Fruit fly (Drosophila melanogaster) whole organism, prepupa: ENCODE results near the gene Spase25.
A peak's percentile ranks its signal among the peaks of the same experiment; 100 is the strongest.

ENCODE experiments used
- CG10631 ChIP-seq: fragments of 200-800 bp; sonication (Bioruptor generic); optimal IDR thresholded peaks from 2 replicates; lab custom pipeline; 2016; ENCODE audit warnings: missing biosample characterization, missing genetic modification characterization
- CG15336 ChIP-seq: fragments of 200-800 bp; sonication (Bioruptor generic); IDR thresholded peaks from 2 replicates; pipeline ENCODE4 v1.3.6; 2022; ENCODE audit warnings: missing biosample characterization, missing genetic modification characterization
- CG8319 ChIP-seq: fragments of 200-800 bp; sonication (Bioruptor generic); optimal IDR thresholded peaks from 3 replicates; lab custom pipeline; 2016; ENCODE audit warnings: missing biosample characterization, missing genetic modification characterization
- CG8632 ChIP-seq: fragments of 200-800 bp; sonication (Bioruptor generic); optimal IDR thresholded peaks from 3 replicates; lab custom pipeline; 2016; ENCODE audit warnings: missing biosample characterization, missing genetic modification characterization
- Ets96B ChIP-seq: fragments of 200-800 bp; optimal IDR thresholded peaks from 2 replicates; lab custom pipeline; 2019; ENCODE audit warnings: missing biosample characterization, mild to moderate bottlenecking, missing genetic modification characterization, moderate library complexity
- Hr38 ChIP-seq: sonication (Bioruptor generic); optimal IDR thresholded peaks from 2 replicates; lab custom pipeline; 2016; ENCODE audit warnings: missing biosample characterization, missing genetic modification characterization
- OdsH ChIP-seq: fragments of 200-800 bp; sonication (Bioruptor generic); optimal IDR thresholded peaks from 3 replicates; lab custom pipeline; 2016; ENCODE audit warnings: missing biosample characterization, missing genetic modification characterization
- acj6 ChIP-seq: fragments of 200-800 bp; sonication (Bioruptor generic); optimal IDR thresholded peaks from 3 replicates; lab custom pipeline; 2016; ENCODE audit warnings: missing biosample characterization, missing genetic modification characterization
- eg ChIP-seq: fragments of 200-800 bp; sonication (Bioruptor generic); IDR thresholded peaks from 3 replicates; pipeline ENCODE4 v1.3.6; 2022; ENCODE audit warnings: missing biosample characterization, missing genetic modification characterization
- fkh ChIP-seq: fragments of 200-800 bp; sonication (Bioruptor generic); optimal IDR thresholded peaks from 3 replicates; lab custom pipeline; 2017; ENCODE audit warnings: missing biosample characterization, mild to moderate bottlenecking, missing genetic modification characterization, moderate library complexity
- ss ChIP-seq, 2 experiments: fragments of 200-800 bp; sonication (Bioruptor generic); optimal IDR thresholded peaks; 2 replicates in 1 of 2; 3 replicates in 1 of 2; lab custom pipeline; 2017 to 2018; ENCODE audit warnings: mild to moderate bottlenecking in 2 of 2, missing biosample characterization in 2 of 2, missing genetic modification characterization in 2 of 2, moderate library complexity in 1 of 2

Gene Spase25

DNA sequence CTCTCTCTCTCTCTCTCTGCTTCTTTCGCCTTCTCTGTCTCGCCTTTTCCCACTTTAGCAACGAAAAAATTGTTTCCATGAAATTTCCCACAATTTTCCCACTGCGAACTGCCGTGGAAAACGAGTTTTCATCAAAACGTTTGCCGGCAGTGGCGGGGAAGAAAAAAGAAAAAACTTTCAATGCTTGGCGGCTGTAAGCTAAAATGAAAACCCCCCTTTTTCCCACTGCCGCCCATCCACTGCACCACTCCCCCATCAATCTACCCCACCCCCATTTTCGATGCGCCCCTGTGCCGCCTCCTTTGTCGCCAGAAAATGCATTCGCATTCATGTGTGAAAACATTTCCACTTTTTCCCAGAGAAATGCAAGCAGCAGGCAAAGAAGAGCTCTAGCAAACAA, 46.2 kb downstream of the Spase25 start (continued):
- TF ChIP-seq CG15336 (GFP tag; lab: Robert Waterston, UW) (peak; percentile 81), ss (GFP tag; optimal IDR thresholded peaks at IDR 0.05; lab: Kevin White, UChicago) (no peak), acj6 (GFP tag; lab: Kevin White, UChicago) (no peak), fkh (no peak), CG10631 (GFP tag; lab: Kevin White, UChicago) (no peak), Hr38 (GFP tag; lab: Kevin White, UChicago) (no peak), Ets96B (tag; lab: Kevin White, UChicago) (no peak), CG8319 (GFP tag; lab: Kevin White, UChicago) (no peak), eg (peak; percentile 84), OdsH (GFP tag; lab: Kevin White, UChicago) (peak; percentile 0), CG8632 (GFP tag; lab: Kevin White, UChicago) (no peak)
